Worm (Caenorhabditis elegans) whole organism, midembryonic: ENCODE measurements around the gene F32D8.14.

ENCODE experiments used
- T22C8.4 ChIP-seq: fragments of 200-800 bp; sonication (Bioruptor generic); IDR thresholded peaks from 2 replicates; pipeline ENCODE4 v1.3.6; 2022; ENCODE audit warnings: missing genetic modification characterization, missing compliant biosample characterization
- cog-1 ChIP-seq: sonication (generic microtip); optimal IDR thresholded peaks from 2 replicates; lab custom pipeline; 2016; ENCODE audit warnings: missing genetic modification characterization, missing compliant biosample characterization
- flt-1 ChIP-seq: fragments of 200-800 bp; sonication (Bioruptor generic); IDR thresholded peaks from 2 replicates; pipeline ENCODE4 v1.3.6; 2022; ENCODE audit warnings: missing genetic modification characterization, missing compliant biosample characterization
- klf-2 ChIP-seq: fragments of 200-800 bp; sonication (Bioruptor generic); conservative IDR thresholded peaks from 2 replicates; pipeline ENCODE4 v1.3.6; 2022; ENCODE audit warnings: missing genetic modification reagents, missing genetic modification characterization, missing compliant biosample characterization
- med-1 ChIP-seq: sonication (generic microtip); optimal IDR thresholded peaks from 2 replicates; lab custom pipeline; 2017; ENCODE audit warnings: missing genetic modification characterization, mild to moderate bottlenecking, missing compliant biosample characterization, antibody characterized with exemption, missing genetic modification reagents; ENCODE audit not compliant: insufficient read depth
- ref-1 ChIP-seq: fragments of 200-800 bp; sonication (Bioruptor generic); conservative IDR thresholded peaks from 2 replicates; pipeline ENCODE4 v1.3.6; 2022; ENCODE audit warnings: missing genetic modification reagents, missing genetic modification characterization, missing compliant biosample characterization
- tab-1 ChIP-seq: fragments of 200-800 bp; sonication (Bioruptor generic); IDR thresholded peaks from 2 replicates; pipeline ENCODE4 v1.3.6; 2022; ENCODE audit warnings: missing genetic modification characterization, missing compliant biosample characterization
- ztf-23 ChIP-seq: fragments of 200-800 bp; sonication (Bioruptor generic); IDR thresholded peaks from 2 replicates; pipeline ENCODE4 v1.3.6; 2022; ENCODE audit warnings: missing genetic modification reagents, missing genetic modification characterization, missing compliant biosample characterization
- ztf-29 ChIP-seq: fragments of 200-800 bp; sonication (Bioruptor generic); IDR thresholded peaks from 2 replicates; pipeline ENCODE4 v1.3.6; 2022; ENCODE audit warnings: missing genetic modification reagents, missing genetic modification characterization, missing compliant biosample characterization

F32D8.14 gene

DNA sequence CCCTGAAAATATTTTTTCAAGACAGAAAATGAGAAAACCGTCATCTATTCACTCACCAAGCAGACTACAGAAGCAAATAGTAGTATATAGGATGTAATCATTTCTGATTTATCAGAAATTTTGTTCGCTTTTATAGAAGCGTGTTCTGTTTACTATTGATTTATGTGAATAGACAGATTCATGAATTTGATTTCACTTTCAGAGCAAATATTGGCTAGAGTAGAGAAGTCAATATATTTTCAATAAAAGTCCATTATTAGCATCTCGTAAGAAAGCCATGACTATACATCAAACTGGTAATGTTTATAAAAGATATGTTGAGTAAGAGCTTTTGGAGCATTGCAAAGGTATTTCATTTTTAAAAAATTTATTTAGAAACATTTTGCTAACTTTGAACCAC, 36.6 kb upstream of the F32D8.14 start, which contains the start of gene scvp-1:
Gene scvp-1, minus strand, starts transcription at position 101 of the 400 bp plus-strand sequence.
- no peak for TF ChIP-seq cog-1 (tag; lab: Kevin White, UChicago)
- no peak for TF ChIP-seq med-1
- TF ChIP-seq ztf-29 (GFP tag; lab: Robert Waterston, UW) = no peak
- no peak for TF ChIP-seq flt-1
- TF ChIP-seq ztf-23 (GFP tag; lab: Robert Waterston, UW) = no peak
- no peak for TF ChIP-seq tab-1 (GFP tag; lab: Robert Waterston, UW)
- no peak for TF ChIP-seq ref-1 (GFP tag; lab: Robert Waterston, UW)
- no peak for TF ChIP-seq T22C8.4 (GFP tag; lab: Robert Waterston, UW)
- TF ChIP-seq klf-2 (GFP tag; lab: Robert Waterston, UW) = no peak

DNA sequence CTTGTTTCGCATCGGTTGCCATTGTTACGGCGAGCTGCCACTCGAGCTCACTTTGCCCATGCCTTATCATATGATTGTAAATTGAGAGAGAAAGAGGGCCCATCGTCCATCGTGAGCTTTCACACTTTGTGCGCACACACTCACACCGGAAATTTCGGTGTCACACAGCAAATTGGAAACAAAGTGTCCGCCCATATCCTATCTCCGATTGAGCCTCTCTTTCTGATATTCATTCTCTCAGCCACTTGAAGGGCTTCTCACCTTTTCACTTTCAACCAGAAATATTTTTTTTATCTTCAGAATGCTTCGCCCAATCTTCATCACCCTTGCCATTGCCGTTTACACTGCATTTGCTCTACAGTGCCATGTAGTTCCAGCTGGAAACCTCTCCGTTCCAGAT, 34.9 kb upstream of the F32D8.14 start, which contains the start of gene F58B4.3:
Gene F58B4.3, plus strand, starts transcription at position 301 of the 400 bp plus-strand sequence.
- no peak for TF ChIP-seq ztf-29 (GFP tag; lab: Robert Waterston, UW)
- TF ChIP-seq tab-1 (GFP tag; lab: Robert Waterston, UW) = no peak
- TF ChIP-seq flt-1 = no peak
- no peak for TF ChIP-seq T22C8.4 (GFP tag; lab: Robert Waterston, UW)
- TF ChIP-seq klf-2 (GFP tag; lab: Robert Waterston, UW) = no peak
- TF ChIP-seq ref-1 (GFP tag; lab: Robert Waterston, UW) = no peak
- TF ChIP-seq cog-1 (tag; lab: Kevin White, UChicago) = no peak
- TF ChIP-seq med-1 = no peak

DNA sequence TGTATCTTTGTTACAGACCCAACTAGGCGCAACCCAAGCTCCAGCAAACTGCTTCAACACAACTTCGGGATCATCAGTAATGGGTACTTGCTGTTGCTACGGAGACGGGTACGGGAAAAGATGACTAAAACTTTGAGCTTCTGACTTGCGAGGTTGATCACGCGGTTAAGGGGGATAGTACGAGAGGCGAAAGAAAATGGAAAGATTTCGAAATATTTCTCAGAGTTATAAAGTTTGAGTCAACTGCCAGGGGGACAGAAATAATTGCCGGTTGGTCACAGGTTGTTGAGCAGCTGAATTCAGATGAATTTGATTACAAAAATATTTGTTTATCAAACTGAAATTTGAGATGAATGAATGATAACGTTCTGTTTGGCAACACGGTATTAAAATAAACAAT, 31.1 kb upstream of the F32D8.14 start:
- TF ChIP-seq tab-1 (GFP tag; lab: Robert Waterston, UW) (no peak), ztf-23 (GFP tag; lab: Robert Waterston, UW) (no peak), klf-2 (GFP tag; lab: Robert Waterston, UW) (no peak), T22C8.4 (GFP tag; lab: Robert Waterston, UW) (no peak), med-1 (no peak), flt-1 (no peak), ref-1 (GFP tag; lab: Robert Waterston, UW) (no peak), ztf-29 (GFP tag; lab: Robert Waterston, UW) (no peak), cog-1 (tag; lab: Kevin White, UChicago) (no peak)

DNA sequence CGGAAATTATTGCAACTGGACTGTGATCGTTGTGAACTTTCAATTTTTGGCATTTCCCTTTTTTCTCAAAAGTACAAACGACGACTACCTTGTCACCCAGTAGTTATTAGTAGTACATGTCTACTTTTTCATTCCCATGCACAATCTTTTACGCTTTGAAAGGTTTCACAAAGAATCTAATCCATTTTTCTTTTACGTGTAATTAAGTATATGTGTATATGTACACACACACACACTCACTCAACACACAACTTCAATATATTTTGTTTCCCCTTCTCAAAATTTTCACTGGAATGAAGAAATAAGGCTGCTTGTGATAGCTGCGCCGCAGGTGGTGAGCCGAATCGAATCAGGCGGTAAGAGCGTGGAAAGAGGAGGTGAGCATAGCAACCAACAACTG, 30.1 kb upstream of the F32D8.14 start, which contains the start of gene F58B4.6:
Gene F58B4.6, plus strand, starts transcription at position 301 of the 400 bp plus-strand sequence.
- TF ChIP-seq cog-1 (tag; lab: Kevin White, UChicago) = no peak
- no peak for TF ChIP-seq ref-1 (GFP tag; lab: Robert Waterston, UW)
- no peak for TF ChIP-seq ztf-23 (GFP tag; lab: Robert Waterston, UW)
- TF ChIP-seq ztf-29 (GFP tag; lab: Robert Waterston, UW) = no peak
- TF ChIP-seq tab-1 (GFP tag; lab: Robert Waterston, UW) = no peak

DNA sequence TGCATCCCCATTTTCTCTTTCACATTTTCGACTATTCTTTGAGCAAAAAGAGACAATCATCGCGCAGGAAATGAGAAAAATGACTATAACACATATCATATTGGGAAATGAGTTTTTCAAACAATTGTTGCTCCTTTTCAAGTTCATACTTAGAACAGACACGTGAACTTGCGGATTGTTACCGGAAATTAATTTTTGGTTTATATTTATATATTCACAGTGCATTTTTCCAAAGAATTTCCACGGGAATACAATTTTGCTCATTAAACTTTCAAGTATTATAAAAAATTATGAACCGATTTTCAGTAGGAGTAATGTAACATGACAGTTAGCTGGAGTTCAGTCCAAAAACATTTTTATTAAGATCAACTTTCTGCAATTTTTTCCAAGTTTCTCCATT, 28.6 kb upstream of the F32D8.14 start, which contains the start of gene F58B4.7:
Gene F58B4.7, minus strand, starts transcription at position 101 of the 400 bp plus-strand sequence.
- TF ChIP-seq med-1 (no peak), ztf-23 (GFP tag; lab: Robert Waterston, UW) (no peak), T22C8.4 (GFP tag; lab: Robert Waterston, UW) (no peak), klf-2 (GFP tag; lab: Robert Waterston, UW) (no peak), flt-1 (no peak), ztf-29 (GFP tag; lab: Robert Waterston, UW) (no peak), ref-1 (GFP tag; lab: Robert Waterston, UW) (no peak), tab-1 (GFP tag; lab: Robert Waterston, UW) (no peak), cog-1 (tag; lab: Kevin White, UChicago) (no peak)

DNA sequence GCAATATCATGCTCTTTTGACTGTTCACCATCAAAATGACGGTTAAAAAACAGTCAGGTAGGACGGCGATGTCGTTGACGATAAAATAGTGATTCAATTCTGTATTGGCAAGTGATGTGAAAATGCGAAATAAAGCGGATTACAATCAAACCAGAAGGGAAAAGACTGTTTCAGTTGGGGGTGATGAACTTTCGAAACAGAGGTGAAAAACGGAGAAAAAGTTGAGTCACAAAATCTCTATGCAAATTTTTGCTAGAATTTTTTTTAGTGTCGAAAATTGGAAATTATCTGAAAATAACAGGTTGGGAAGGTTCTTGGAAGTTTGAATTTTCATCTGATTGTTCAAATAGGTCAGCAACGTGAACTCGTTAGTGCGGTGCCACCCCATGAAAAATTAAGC, 27.2 kb upstream of the F32D8.14 start, which contains the start of gene nas-31:
Gene nas-31, minus strand, starts transcription at position 101 of the 400 bp plus-strand sequence.
- TF ChIP-seq ztf-23 (GFP tag; lab: Robert Waterston, UW) (no peak), T22C8.4 (GFP tag; lab: Robert Waterston, UW) (no peak), klf-2 (GFP tag; lab: Robert Waterston, UW) (no peak), tab-1 (GFP tag; lab: Robert Waterston, UW) (no peak), ref-1 (GFP tag; lab: Robert Waterston, UW) (no peak), cog-1 (tag; lab: Kevin White, UChicago) (no peak), ztf-29 (GFP tag; lab: Robert Waterston, UW) (no peak), med-1 (no peak), flt-1 (no peak)

DNA sequence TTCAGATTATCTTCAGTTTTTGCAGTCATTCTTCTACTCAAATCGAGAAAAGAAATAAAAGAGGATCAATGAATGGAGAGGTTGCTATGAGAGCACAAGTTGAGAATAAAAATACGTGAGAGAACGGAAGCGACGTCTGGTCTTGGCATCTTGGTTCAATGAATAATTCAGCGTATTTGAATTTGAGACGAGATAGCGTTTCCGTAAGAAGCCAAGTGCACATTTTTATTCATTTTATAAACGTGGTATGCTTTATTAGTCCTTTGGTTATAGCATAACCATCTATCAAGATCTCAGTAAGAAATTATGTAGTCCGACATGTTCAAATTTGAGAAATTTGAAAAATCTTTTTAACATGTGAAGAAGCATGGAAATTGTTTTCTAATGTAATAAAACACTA, 23.8 kb upstream of the F32D8.14 start, which contains the start of gene F58B4.2:
Gene F58B4.2, minus strand, starts transcription at position 101 of the 400 bp plus-strand sequence.
- no peak for TF ChIP-seq ztf-23 (GFP tag; lab: Robert Waterston, UW)
- TF ChIP-seq cog-1 (tag; lab: Kevin White, UChicago) = no peak
- TF ChIP-seq T22C8.4 (GFP tag; lab: Robert Waterston, UW) = no peak
- no peak for TF ChIP-seq tab-1 (GFP tag; lab: Robert Waterston, UW)
- TF ChIP-seq klf-2 (GFP tag; lab: Robert Waterston, UW) = no peak
- TF ChIP-seq ref-1 (GFP tag; lab: Robert Waterston, UW) = no peak
- no peak for TF ChIP-seq ztf-29 (GFP tag; lab: Robert Waterston, UW)
- TF ChIP-seq med-1 = no peak
- TF ChIP-seq flt-1 = no peak

DNA sequence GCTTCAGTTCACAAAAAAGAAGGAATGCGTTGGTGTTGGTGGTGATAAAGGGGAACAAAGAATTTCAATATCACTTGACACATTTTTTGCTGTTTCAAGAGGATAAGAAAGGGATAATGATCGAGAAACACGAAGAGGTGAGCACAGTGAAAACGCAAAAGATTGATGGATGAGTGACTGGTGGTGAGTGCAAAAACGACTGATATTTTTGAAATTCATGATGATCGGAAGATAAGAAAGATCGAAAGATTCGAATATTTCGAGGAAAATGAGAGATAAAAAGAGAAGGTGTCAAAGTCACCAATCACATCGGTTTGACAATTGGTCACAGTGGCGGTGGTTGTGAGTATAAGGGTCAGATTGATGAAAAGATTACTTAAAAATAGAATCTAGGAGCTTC, 21.3 kb upstream of the F32D8.14 start:
- no peak for TF ChIP-seq klf-2 (GFP tag; lab: Robert Waterston, UW)
- TF ChIP-seq ztf-23 (GFP tag; lab: Robert Waterston, UW) = no peak
- no peak for TF ChIP-seq flt-1
- no peak for TF ChIP-seq tab-1 (GFP tag; lab: Robert Waterston, UW)
- TF ChIP-seq med-1 = no peak
- no peak for TF ChIP-seq ref-1 (GFP tag; lab: Robert Waterston, UW)
- no peak for TF ChIP-seq T22C8.4 (GFP tag; lab: Robert Waterston, UW)
- no peak for TF ChIP-seq cog-1 (tag; lab: Kevin White, UChicago)
- TF ChIP-seq ztf-29 (GFP tag; lab: Robert Waterston, UW) = no peak

DNA sequence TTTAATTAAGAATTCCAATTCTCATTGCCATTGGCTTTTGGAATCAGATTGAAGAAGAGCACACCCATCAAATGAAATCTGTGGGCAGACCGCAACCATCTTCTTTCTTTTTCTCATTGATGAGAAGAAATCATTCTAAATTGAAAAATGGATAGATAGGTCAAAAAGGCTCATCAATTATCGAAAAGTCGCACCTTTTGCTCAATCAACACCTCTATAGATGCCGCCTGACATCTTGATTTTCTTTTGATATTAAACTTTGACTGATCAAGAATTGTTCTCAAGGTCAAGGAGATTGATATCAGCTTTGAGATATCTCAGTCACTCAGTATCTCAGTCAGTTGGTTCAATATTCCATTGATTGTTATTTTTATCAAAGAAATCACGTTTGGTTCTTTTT, 15.4 kb upstream of the F32D8.14 start:
- no peak for TF ChIP-seq T22C8.4 (GFP tag; lab: Robert Waterston, UW)
- TF ChIP-seq ztf-29 (GFP tag; lab: Robert Waterston, UW) = no peak
- TF ChIP-seq tab-1 (GFP tag; lab: Robert Waterston, UW) = no peak
- TF ChIP-seq ztf-23 (GFP tag; lab: Robert Waterston, UW) = no peak
- no peak for TF ChIP-seq ref-1 (GFP tag; lab: Robert Waterston, UW)
- TF ChIP-seq cog-1 (tag; lab: Kevin White, UChicago) = no peak
- TF ChIP-seq flt-1 = no peak
- no peak for TF ChIP-seq klf-2 (GFP tag; lab: Robert Waterston, UW)
- no peak for TF ChIP-seq med-1
